Worm (Caenorhabditis elegans) whole organism, early embryonic: ENCODE measurements around the gene W04E12.4.
"Not testable (repeated sequence)": the region's sequence is repeated elsewhere in the genome, so short reads cannot be mapped to it uniquely, and the experiment has no call there.

Experiments
- B0310.2 ChIP-seq: sonication (generic microtip); optimal IDR thresholded peaks from 2 replicates; lab custom pipeline; 2016; ENCODE audit warnings: mild to moderate bottlenecking, missing genetic modification characterization, missing compliant biosample characterization
- F13C5.2 ChIP-seq: sonication (generic microtip); optimal IDR thresholded peaks from 2 replicates; lab custom pipeline; 2017; ENCODE audit warnings: mild to moderate bottlenecking, missing genetic modification characterization, inconsistent platforms, missing compliant biosample characterization
- aly-1 ChIP-seq: sonication (generic microtip); optimal IDR thresholded peaks from 2 replicates; lab custom pipeline; 2016; ENCODE audit warnings: missing genetic modification characterization, missing compliant biosample characterization
- ama-1 ChIP-seq: fragments of 150-350 bp; optimal IDR thresholded peaks from 2 replicates; lab custom pipeline; 2014
- ceh-13 ChIP-seq: fragments of 200-800 bp; sonication (Bioruptor generic); optimal IDR thresholded peaks from 2 replicates; lab custom pipeline; 2018; ENCODE audit warnings: mild to moderate bottlenecking, missing genetic modification characterization, missing compliant biosample characterization
- ceh-36 ChIP-seq: sonication (generic microtip); optimal IDR thresholded peaks from 2 replicates; lab custom pipeline; 2016; ENCODE audit warnings: missing genetic modification characterization, inconsistent platforms, missing compliant biosample characterization
- ets-7 ChIP-seq: sonication (generic microtip); optimal IDR thresholded peaks from 2 replicates; lab custom pipeline; 2016; ENCODE audit warnings: missing genotype, missing genetic modification characterization, missing compliant biosample characterization
- flt-1 ChIP-seq: fragments of 200-800 bp; sonication (Bioruptor generic); IDR thresholded peaks from 2 replicates; pipeline ENCODE4 v1.3.6; 2022; ENCODE audit warnings: missing genetic modification characterization, missing compliant biosample characterization
- hmbx-1 ChIP-seq: sonication (generic microtip); optimal IDR thresholded peaks from 2 replicates; lab custom pipeline; 2016; ENCODE audit warnings: mild to moderate bottlenecking, missing genetic modification characterization, missing compliant biosample characterization
- hmg-4 ChIP-seq: fragments of 200-800 bp; sonication (Bioruptor generic); optimal IDR thresholded peaks from 2 replicates; lab custom pipeline; 2018; ENCODE audit warnings: mild to moderate bottlenecking, missing genetic modification characterization, missing compliant biosample characterization
- hnd-1 ChIP-seq: sonication (generic microtip); optimal IDR thresholded peaks from 2 replicates; lab custom pipeline; 2016; ENCODE audit warnings: missing genetic modification characterization, missing compliant biosample characterization
- pes-1 ChIP-seq: fragments of 200-800 bp; sonication (Bioruptor generic); IDR thresholded peaks from 2 replicates; pipeline ENCODE4 v1.3.6; 2022; ENCODE audit warnings: missing genetic modification reagents, missing genetic modification characterization, missing compliant biosample characterization
- scrt-1 ChIP-seq: fragments of 200-800 bp; sonication (Bioruptor generic); IDR thresholded peaks from 2 replicates; pipeline ENCODE4 v1.3.6; 2022; ENCODE audit warnings: missing genetic modification characterization, missing compliant biosample characterization
- sea-1 ChIP-seq: fragments of 200-800 bp; sonication (Bioruptor generic); conservative IDR thresholded peaks from 2 replicates; pipeline ENCODE4 v1.3.6; 2022; ENCODE audit warnings: missing genetic modification characterization, missing compliant biosample characterization
- tbx-11 ChIP-seq: fragments of 200-800 bp; sonication (Bioruptor generic); IDR thresholded peaks from 2 replicates; pipeline ENCODE4 v1.3.6; 2022; ENCODE audit warnings: missing genetic modification characterization, missing compliant biosample characterization
- tbx-37 ChIP-seq: fragments of 200-800 bp; sonication (Bioruptor generic); conservative IDR thresholded peaks from 2 replicates; pipeline ENCODE4 v1.3.6; 2022; ENCODE audit warnings: missing genetic modification reagents, missing genetic modification characterization, missing compliant biosample characterization
- tra-4 ChIP-seq: sonication (generic microtip); optimal IDR thresholded peaks from 2 replicates; lab custom pipeline; 2017; ENCODE audit warnings: missing genetic modification characterization, missing compliant biosample characterization

Gene W04E12.4

DNA sequence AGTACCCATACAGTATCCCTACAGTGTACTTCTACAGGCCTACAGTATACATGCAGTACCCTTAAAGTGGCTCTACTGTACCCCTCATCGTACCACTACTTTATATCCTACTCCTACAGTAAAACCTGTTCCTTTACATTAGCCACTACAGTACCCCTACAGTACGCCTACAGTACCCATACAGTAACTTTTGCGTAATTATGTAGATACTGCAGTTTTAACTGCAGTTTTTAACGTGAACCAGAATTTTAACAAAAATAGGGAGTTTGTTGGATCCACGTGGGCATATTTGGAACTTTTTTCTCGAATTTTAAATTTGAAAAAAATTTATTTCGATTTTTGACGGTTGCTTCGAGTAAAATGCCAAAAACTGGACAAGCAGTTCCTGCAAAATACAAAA is at the start of gene W04E12.4:
TSS of gene W04E12.4 (plus strand) at position 301 of the 400 bp plus-strand sequence.
- TF ChIP-seq hmbx-1 (tag; lab: Kevin White, UChicago): no peak
- no peak for TF ChIP-seq ceh-36
- no peak for TF ChIP-seq ama-1 (lab: Kevin White, UChicago)
- no peak for TF ChIP-seq sea-1 (GFP tag; lab: Robert Waterston, UW)
- no peak for TF ChIP-seq flt-1 (GFP tag; lab: Robert Waterston, UW)

DNA sequence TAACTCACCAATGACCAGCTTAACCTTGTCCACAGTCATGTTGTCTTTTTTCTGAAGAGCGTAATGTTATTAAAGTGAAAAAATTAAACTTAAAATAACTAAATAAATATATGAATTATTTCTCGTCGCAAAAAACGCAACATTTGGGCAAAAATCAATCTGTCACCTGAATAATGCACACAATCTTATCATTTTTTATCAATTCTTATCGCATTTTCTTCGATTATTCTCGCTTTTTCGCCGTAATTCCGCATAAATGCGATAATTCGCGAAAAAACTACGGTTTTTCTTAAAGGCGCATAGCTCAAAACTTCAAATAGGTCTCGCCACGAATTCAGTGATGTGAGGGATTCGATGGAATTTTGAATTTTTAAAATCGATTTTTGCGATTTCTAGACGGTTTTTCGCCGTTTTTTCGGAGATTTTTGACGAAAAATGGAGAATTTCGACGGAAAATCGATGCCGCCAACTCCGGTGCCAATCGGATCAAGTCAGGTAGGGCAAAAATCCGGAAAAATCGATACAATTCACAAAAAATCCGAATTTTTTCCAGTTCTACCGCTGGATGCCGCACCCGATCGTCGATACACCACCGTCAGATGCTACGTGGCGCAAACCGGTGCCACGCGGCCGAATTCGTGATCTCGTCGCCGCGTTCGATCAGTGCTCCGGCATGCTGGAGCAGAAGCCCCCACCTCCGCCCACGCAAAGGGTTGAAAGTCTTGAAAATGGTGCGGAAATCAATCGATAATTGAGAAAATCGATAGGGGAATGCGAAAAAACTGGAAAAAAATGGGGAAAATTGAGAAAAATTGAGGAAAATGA is 45.8 kb upstream of the W04E12.4 start, which contains the start of the genes Y43F8C.13 and ani-3:
TSS of gene Y43F8C.13 (minus strand) at position 51 of the 825 bp plus-strand sequence.
TSS of gene ani-3 (plus strand) at position 385 of the 825 bp plus-strand sequence.
- no peak for TF ChIP-seq ama-1 (lab: Kevin White, UChicago)
- TF ChIP-seq hmg-4 (GFP tag; lab: Kevin White, UChicago): no peak
- TF ChIP-seq tbx-37: no peak
- TF ChIP-seq pes-1 (GFP tag; lab: Robert Waterston, UW): no peak
- no peak for TF ChIP-seq hmbx-1 (tag; lab: Kevin White, UChicago)
- no peak for TF ChIP-seq ceh-13 (GFP tag; lab: Kevin White, UChicago)

DNA sequence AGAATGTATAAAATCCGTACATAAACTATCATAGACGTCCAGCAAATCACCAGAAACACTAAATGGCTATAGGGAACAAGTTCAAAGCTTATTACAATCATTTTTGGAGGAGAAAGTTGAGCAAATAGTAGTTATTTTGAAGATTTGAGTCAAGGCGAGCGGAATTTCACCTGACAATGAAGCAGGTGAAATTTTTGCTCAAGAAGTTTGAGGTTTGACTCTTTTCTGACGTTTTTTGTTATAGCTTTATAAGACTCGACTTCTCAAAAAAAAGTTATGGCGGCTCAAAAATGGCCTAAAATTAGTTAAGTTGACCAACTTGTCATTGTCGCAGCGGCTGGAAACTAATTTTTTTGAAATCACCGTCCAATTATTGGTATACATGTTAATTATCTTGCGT is 34.6 kb upstream of the W04E12.4 start, which contains the start of gene srv-3:
TSS of gene srv-3 (minus strand) at position 101 of the 400 bp plus-strand sequence.
- TF ChIP-seq ceh-13 (GFP tag; lab: Kevin White, UChicago): no peak
- TF ChIP-seq flt-1 (GFP tag; lab: Robert Waterston, UW): no peak
- TF ChIP-seq pes-1 (GFP tag; lab: Robert Waterston, UW): no peak
- TF ChIP-seq hmg-4 (GFP tag; lab: Kevin White, UChicago): no peak
- no peak for TF ChIP-seq B0310.2 (tag; lab: Kevin White, UChicago)
- TF ChIP-seq ceh-36: no peak
- no peak for TF ChIP-seq sea-1 (GFP tag; lab: Robert Waterston, UW)
- no peak for TF ChIP-seq tbx-37
- TF ChIP-seq scrt-1 (GFP tag; lab: Robert Waterston, UW): no peak
- TF ChIP-seq hmbx-1 (tag; lab: Kevin White, UChicago): no peak
- no peak for TF ChIP-seq F13C5.2 (tag; lab: Kevin White, UChicago)

DNA sequence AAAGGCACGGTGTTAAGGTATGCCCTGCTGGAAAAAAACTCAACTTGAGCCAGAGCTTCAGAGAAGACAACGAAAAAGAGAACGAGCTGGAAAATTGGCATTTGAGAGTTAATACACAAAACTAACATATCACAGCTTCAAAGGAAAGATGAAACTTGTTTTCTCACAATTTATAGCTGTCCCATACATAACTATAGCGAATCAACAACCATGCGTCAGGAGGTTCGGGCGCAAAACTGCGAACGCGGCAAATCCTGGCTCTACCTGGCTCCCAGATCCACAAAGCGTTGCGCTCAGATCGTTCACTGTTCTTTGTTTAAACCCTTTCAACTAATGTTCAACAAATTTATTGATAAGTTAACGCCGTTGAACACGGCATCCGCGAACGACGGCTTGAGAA is 32.9 kb upstream of the W04E12.4 start, which contains the start of gene Y43F8C.15:
TSS of gene Y43F8C.15 (minus strand) at position 101 of the 400 bp plus-strand sequence.
- TF ChIP-seq scrt-1 (GFP tag; lab: Robert Waterston, UW); ceh-13 (GFP tag; lab: Kevin White, UChicago); F13C5.2 (tag; lab: Kevin White, UChicago): not testable (repeated sequence)

DNA sequence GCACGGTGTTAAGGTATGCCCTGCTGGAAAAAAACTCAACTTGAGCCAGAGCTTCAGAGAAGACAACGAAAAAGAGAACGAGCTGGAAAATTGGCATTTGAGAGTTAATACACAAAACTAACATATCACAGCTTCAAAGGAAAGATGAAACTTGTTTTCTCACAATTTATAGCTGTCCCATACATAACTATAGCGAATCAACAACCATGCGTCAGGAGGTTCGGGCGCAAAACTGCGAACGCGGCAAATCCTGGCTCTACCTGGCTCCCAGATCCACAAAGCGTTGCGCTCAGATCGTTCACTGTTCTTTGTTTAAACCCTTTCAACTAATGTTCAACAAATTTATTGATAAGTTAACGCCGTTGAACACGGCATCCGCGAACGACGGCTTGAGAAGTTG is 31.8 kb upstream of the W04E12.4 start, which contains the start of gene Y43F8C.23:
TSS of gene Y43F8C.23 (minus strand) at position 101 of the 400 bp plus-strand sequence.
- not testable (repeated sequence) for TF ChIP-seq F13C5.2, hmbx-1, tra-4 (tag; lab: Kevin White, UChicago)

DNA sequence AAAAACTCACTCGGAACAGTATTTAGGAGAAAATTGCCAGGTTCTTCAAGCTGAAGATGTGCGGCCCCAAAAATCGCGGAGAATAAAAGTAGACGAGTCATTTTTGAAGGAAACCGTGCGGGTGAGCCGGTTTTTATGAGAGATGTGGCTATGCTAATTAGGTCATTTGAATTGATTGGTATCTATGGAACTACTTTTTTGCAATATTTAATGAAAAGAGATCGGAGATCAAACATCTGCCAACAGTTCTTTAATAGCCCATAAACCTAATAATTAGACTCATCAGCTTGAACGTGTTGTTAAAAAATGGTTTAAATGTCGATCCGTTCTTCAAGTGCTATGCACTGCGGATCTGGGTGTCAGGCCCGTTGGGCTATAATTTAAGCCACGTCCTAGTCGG is 28.0 kb upstream of the W04E12.4 start, which contains the start of gene Y43F8C.16:
TSS of gene Y43F8C.16 (minus strand) at position 101 of the 400 bp plus-strand sequence.
- TF ChIP-seq ama-1 (lab: Kevin White, UChicago) (no peak), ceh-13 (GFP tag; lab: Kevin White, UChicago) (no peak), hmbx-1 (tag; lab: Kevin White, UChicago) (no peak), flt-1 (GFP tag; lab: Robert Waterston, UW) (no peak), ceh-36 (no peak), hmg-4 (GFP tag; lab: Kevin White, UChicago) (no peak), pes-1 (GFP tag; lab: Robert Waterston, UW) (no peak), F13C5.2 (tag; lab: Kevin White, UChicago) (no peak), sea-1 (GFP tag; lab: Robert Waterston, UW) (no peak), B0310.2 (tag; lab: Kevin White, UChicago) (no peak), hnd-1 (tag; lab: Kevin White, UChicago) (no peak), aly-1 (no peak), tbx-37 (no peak)

DNA sequence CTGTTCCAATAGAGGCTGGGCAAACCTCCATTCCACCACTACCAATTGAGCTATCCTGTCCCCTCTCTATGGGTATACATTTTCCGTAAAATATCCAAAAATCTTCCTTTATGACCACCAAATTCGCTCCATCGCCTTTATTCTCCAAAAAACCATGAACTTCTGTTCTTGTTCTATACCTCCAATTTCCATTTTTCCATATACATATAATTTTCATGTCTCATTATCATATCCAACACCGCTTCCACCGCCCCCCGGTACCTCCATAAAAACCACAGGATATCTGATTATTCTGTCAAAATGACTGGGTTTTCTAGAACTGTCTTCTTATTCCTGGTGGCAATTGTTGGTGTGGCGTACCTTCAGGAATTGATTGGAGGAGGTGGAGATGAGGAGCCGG is 27.6 kb upstream of the W04E12.4 start, which contains the start of gene Y43F8C.17:
TSS of gene Y43F8C.17 (plus strand) at position 301 of the 400 bp plus-strand sequence.
- TF ChIP-seq hnd-1 (tag; lab: Kevin White, UChicago): no peak
- TF ChIP-seq hmbx-1 (tag; lab: Kevin White, UChicago): no peak
- TF ChIP-seq ets-7 (tag; lab: Kevin White, UChicago): no peak
- no peak for TF ChIP-seq ama-1 (lab: Kevin White, UChicago)
- TF ChIP-seq F13C5.2 (tag; lab: Kevin White, UChicago): no peak
- TF ChIP-seq hmg-4 (GFP tag; lab: Kevin White, UChicago): no peak
- TF ChIP-seq ceh-36: no peak
- no peak for TF ChIP-seq tbx-37
- no peak for TF ChIP-seq pes-1 (GFP tag; lab: Robert Waterston, UW)
- TF ChIP-seq tra-4 (tag; lab: Kevin White, UChicago): no peak

DNA sequence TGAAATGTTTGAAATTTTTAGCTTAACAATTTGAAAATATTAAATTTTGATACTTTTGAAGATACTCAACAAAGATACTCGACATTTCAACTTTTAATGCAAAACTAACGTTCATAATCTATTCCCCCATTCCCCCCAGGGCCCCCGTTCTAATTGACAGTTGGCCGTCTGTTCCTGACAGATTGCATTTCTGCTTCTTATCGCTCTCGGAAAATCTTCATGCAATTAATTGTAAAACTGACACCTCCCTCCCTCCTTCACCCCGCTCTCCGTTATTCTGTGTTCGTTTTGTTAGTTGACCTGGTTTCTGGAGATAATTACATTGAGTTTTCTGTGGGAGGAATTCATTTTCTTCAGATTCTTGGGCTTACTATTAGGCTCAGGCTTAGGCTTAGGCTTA is 25.5 kb upstream of the W04E12.4 start:
- no peak for TF ChIP-seq tra-4 (tag; lab: Kevin White, UChicago)
- TF ChIP-seq sea-1 (GFP tag; lab: Robert Waterston, UW): no peak
- no peak for TF ChIP-seq B0310.2 (tag; lab: Kevin White, UChicago)
- no peak for TF ChIP-seq tbx-11 (GFP tag; lab: Robert Waterston, UW)
- no peak for TF ChIP-seq tbx-37
- TF ChIP-seq ceh-13 (GFP tag; lab: Kevin White, UChicago): no peak
- no peak for TF ChIP-seq F13C5.2 (tag; lab: Kevin White, UChicago)
- no peak for TF ChIP-seq aly-1
- no peak for TF ChIP-seq ceh-36
- TF ChIP-seq hmbx-1 (tag; lab: Kevin White, UChicago): no peak
- no peak for TF ChIP-seq ets-7 (tag; lab: Kevin White, UChicago)
- TF ChIP-seq scrt-1 (GFP tag; lab: Robert Waterston, UW): no peak
